Fruit fly (Drosophila melanogaster) whole organism, embryonic: Measurements from ENCODE around the gene CG45076.

Experiments
- ATbp ChIP-seq: fragments of 200-800 bp; sonication (Bioruptor generic); optimal IDR thresholded peaks from 2 replicates; lab custom pipeline; 2017; ENCODE audit warnings: missing biosample characterization, mild to moderate bottlenecking, missing genetic modification characterization, missing genetic modification reagents
- BtbVII ChIP-seq: fragments of 200-800 bp; sonication (Bioruptor generic); optimal IDR thresholded peaks from 3 replicates; lab custom pipeline; 2017; ENCODE audit warnings: missing biosample characterization, mild to moderate bottlenecking, missing genetic modification characterization
- CG11723 ChIP-seq: fragments of 200-800 bp; sonication (Bioruptor generic); optimal IDR thresholded peaks from 2 replicates; lab custom pipeline; 2017; ENCODE audit warnings: missing biosample characterization, mild to moderate bottlenecking, missing genetic modification characterization
- CG13296 ChIP-seq: fragments of 200-800 bp; sonication (Bioruptor generic); optimal IDR thresholded peaks from 3 replicates; lab custom pipeline; 2018; ENCODE audit warnings: missing biosample characterization, mild to moderate bottlenecking, missing genetic modification characterization
- CG13624 ChIP-seq: fragments of 200-800 bp; sonication (Bioruptor generic); optimal IDR thresholded peaks from 2 replicates; lab custom pipeline; 2016; ENCODE audit warnings: missing biosample characterization, missing genetic modification characterization
- CG14014 ChIP-seq: fragments of 200-800 bp; sonication (Bioruptor generic); IDR thresholded peaks from 2 replicates; pipeline ENCODE4 v1.3.6; 2022; ENCODE audit warnings: missing biosample characterization, missing genetic modification characterization
- CG1529 ChIP-seq: fragments of 200-800 bp; sonication (Bioruptor generic); optimal IDR thresholded peaks from 3 replicates; lab custom pipeline; 2018; ENCODE audit warnings: missing biosample characterization, missing genetic modification characterization
- CG17328 ChIP-seq: fragments of 200-800 bp; sonication (Bioruptor generic); IDR thresholded peaks from 2 replicates; pipeline ENCODE4 v1.3.6; 2022; ENCODE audit warnings: missing biosample characterization, missing genetic modification characterization
- CG18262 ChIP-seq: fragments of 200-800 bp; optimal IDR thresholded peaks from 3 replicates; lab custom pipeline; 2019; ENCODE audit warnings: missing biosample characterization, mild to moderate bottlenecking, missing genetic modification characterization, moderate library complexity
- CG2678 ChIP-seq: fragments of 200-800 bp; sonication (Bioruptor generic); optimal IDR thresholded peaks from 3 replicates; lab custom pipeline; 2019; ENCODE audit warnings: missing biosample characterization, mild to moderate bottlenecking, missing genetic modification characterization, moderate library complexity
- CG31441 ChIP-seq: fragments of 200-800 bp; sonication (Bioruptor generic); IDR thresholded peaks from 2 replicates; pipeline ENCODE4 v1.3.6; 2022; ENCODE audit warnings: missing biosample characterization, missing genetic modification characterization
- CG4328 ChIP-seq: fragments of 200-800 bp; sonication (Bioruptor generic); optimal IDR thresholded peaks from 3 replicates; lab custom pipeline; 2017; ENCODE audit warnings: missing biosample characterization, missing genetic modification reagents, missing genetic modification characterization
- CG4820 ChIP-seq: fragments of 200-800 bp; sonication (Bioruptor generic); optimal IDR thresholded peaks from 3 replicates; lab custom pipeline; 2016; ENCODE audit warnings: missing biosample characterization, missing genetic modification characterization
- CG6272 ChIP-seq: fragments of 200-800 bp; sonication (Bioruptor generic); IDR thresholded peaks from 2 replicates; pipeline ENCODE4 v1.3.6; 2022; ENCODE audit warnings: missing biosample characterization, missing genetic modification characterization
- CG6689 ChIP-seq: fragments of 200-800 bp; sonication (Bioruptor generic); IDR thresholded peaks from 2 replicates; pipeline ENCODE4 v1.3.6; 2022; ENCODE audit warnings: missing biosample characterization, missing genetic modification characterization
- CG6854 ChIP-seq: fragments of 200-800 bp; sonication (Bioruptor generic); optimal IDR thresholded peaks from 3 replicates; lab custom pipeline; 2017; ENCODE audit warnings: missing biosample characterization, mild to moderate bottlenecking, missing genetic modification characterization
- CG8924 ChIP-seq: fragments of 200-800 bp; optimal IDR thresholded peaks from 3 replicates; lab custom pipeline; 2019; ENCODE audit warnings: missing biosample characterization, mild to moderate bottlenecking, missing genetic modification characterization, moderate library complexity
- E2f1 ChIP-seq: fragments of 200-800 bp; sonication (Bioruptor generic); IDR thresholded peaks from 2 replicates; pipeline ENCODE4 v1.3.6; 2022; ENCODE audit warnings: missing biosample characterization, missing genetic modification characterization
- Hr78 ChIP-seq, 2 experiments: fragments of 200-800 bp in 1 of 2; fragments of >200 bp in 1 of 2; sonication (Bioruptor generic) in 1 of 2; optimal IDR thresholded peaks; 2 replicates each; lab custom pipeline; 2017 to 2019; ENCODE audit warnings: missing biosample characterization in 2 of 2, missing genetic modification characterization in 2 of 2, mild to moderate bottlenecking in 1 of 2, moderate library complexity in 1 of 2
- Hsf ChIP-seq: fragments of 200-800 bp; sonication (Bioruptor generic); optimal IDR thresholded peaks from 3 replicates; lab custom pipeline; 2016; ENCODE audit warnings: missing biosample characterization, missing genetic modification characterization
- Jarid2 ChIP-seq: fragments of 200-800 bp; sonication (Bioruptor generic); optimal IDR thresholded peaks from 3 replicates; lab custom pipeline; 2017; ENCODE audit warnings: mild to moderate bottlenecking, missing biosample characterization, missing genetic modification reagents, missing genetic modification characterization
- Med ChIP-seq: fragments of 200-800 bp; sonication (Bioruptor generic); peaks from one replicate; lab custom pipeline; 2016; ENCODE audit warnings: missing biosample characterization, missing genetic modification characterization, mild to moderate bottlenecking, inconsistent platforms, moderate library complexity
- Mes4 ChIP-seq: fragments of 200-800 bp; sonication (Bioruptor generic); optimal IDR thresholded peaks from 2 replicates; lab custom pipeline; 2016; ENCODE audit warnings: missing biosample characterization, missing genetic modification characterization
- Nf-YC ChIP-seq: fragments of 200-800 bp; optimal IDR thresholded peaks from 3 replicates; lab custom pipeline; 2019; ENCODE audit warnings: missing biosample characterization, mild to moderate bottlenecking, missing genetic modification characterization, moderate library complexity
- Oli ChIP-seq: fragments of 200-800 bp; sonication (Bioruptor generic); optimal IDR thresholded peaks from 2 replicates; lab custom pipeline; 2018; ENCODE audit warnings: missing biosample characterization, mild to moderate bottlenecking, missing genetic modification characterization, moderate library complexity
- Ptx1 ChIP-seq: fragments of 200-800 bp; sonication (Bioruptor generic); IDR thresholded peaks from 2 replicates; pipeline ENCODE4 v1.3.6; 2022; ENCODE audit warnings: missing biosample characterization, missing genetic modification characterization
- Rfx ChIP-seq: fragments of 200-800 bp; sonication (Bioruptor generic); IDR thresholded peaks from 2 replicates; pipeline ENCODE4 v1.3.6; 2022; ENCODE audit warnings: missing biosample characterization, missing genetic modification characterization
- Sin3A ChIP-seq: fragments of >200 bp; optimal IDR thresholded peaks from 2 replicates; lab custom pipeline; 2018
- Sry-δ ChIP-seq: fragments of 200-800 bp; sonication (Bioruptor generic); optimal IDR thresholded peaks from 2 replicates; lab custom pipeline; 2016; ENCODE audit warnings: missing biosample characterization, missing genetic modification characterization
- aop ChIP-seq: fragments of 200-800 bp; sonication (Bioruptor generic); IDR thresholded peaks from 2 replicates; pipeline ENCODE4 v1.3.6; 2022; ENCODE audit warnings: missing biosample characterization, missing genetic modification characterization
- disco-r ChIP-seq: fragments of 200-800 bp; sonication (Bioruptor generic); optimal IDR thresholded peaks from 2 replicates; lab custom pipeline; 2016; ENCODE audit warnings: missing biosample characterization, missing genetic modification characterization
- emc ChIP-seq: fragments of 200-800 bp; sonication (Bioruptor generic); optimal IDR thresholded peaks from 2 replicates; lab custom pipeline; 2016; ENCODE audit warnings: missing biosample characterization, missing genetic modification characterization
- ewg ChIP-seq: fragments of 200-800 bp; sonication (Bioruptor generic); optimal IDR thresholded peaks from 3 replicates; lab custom pipeline; 2017; ENCODE audit warnings: mild to moderate bottlenecking, missing biosample characterization, missing genetic modification reagents, missing genetic modification characterization
- exex ChIP-seq: fragments of 200-800 bp; sonication (Bioruptor generic); optimal IDR thresholded peaks from 4 replicates; lab custom pipeline; 2018; ENCODE audit warnings: missing biosample characterization, mild to moderate bottlenecking, missing genetic modification characterization, moderate library complexity
- gem ChIP-seq: fragments of 200-800 bp; sonication (Bioruptor generic); optimal IDR thresholded peaks from 2 replicates; lab custom pipeline; 2019; ENCODE audit warnings: missing biosample characterization, mild to moderate bottlenecking, missing genetic modification characterization, moderate library complexity
- hb ChIP-seq: fragments of 200-800 bp; sonication (Bioruptor generic); IDR thresholded peaks from 3 replicates; pipeline ENCODE4 v1.3.6; 2022; ENCODE audit warnings: missing biosample characterization, missing genetic modification characterization; ENCODE audit not compliant: partially characterized antibody
- pum ChIP-seq: fragments of 200-800 bp; sonication (Bioruptor generic); optimal IDR thresholded peaks from 2 replicates; lab custom pipeline; 2016; ENCODE audit warnings: missing biosample characterization, missing genetic modification characterization
- sens ChIP-seq: fragments of 200-800 bp; sonication (Bioruptor generic); peaks from one replicate; lab custom pipeline; 2016; ENCODE audit warnings: missing biosample characterization, missing genetic modification characterization
- sima ChIP-seq: fragments of 200-800 bp; sonication (Bioruptor generic); optimal IDR thresholded peaks from 2 replicates; lab custom pipeline; 2016; ENCODE audit warnings: missing biosample characterization, missing genetic modification characterization
- tgo ChIP-seq: fragments of 200-800 bp; sonication (Bioruptor generic); IDR thresholded peaks from 3 replicates; pipeline ENCODE4 v1.3.6; 2022; ENCODE audit warnings: missing biosample characterization, missing genetic modification characterization
- trem ChIP-seq: fragments of 200-800 bp; optimal IDR thresholded peaks from 3 replicates; lab custom pipeline; 2019; ENCODE audit warnings: missing biosample characterization, mild to moderate bottlenecking, missing genetic modification characterization, moderate library complexity
- zfh2 ChIP-seq: fragments of 200-800 bp; sonication (Bioruptor generic); optimal IDR thresholded peaks from 2 replicates; lab custom pipeline; 2016; ENCODE audit warnings: missing biosample characterization, missing genetic modification characterization

CG45076 gene

dm6 chr3R:10760966-10761855, 16.0 kb downstream of the CG45076 start, which contains the start of the genes MED7 and Cap-H2 (continued):
- TF ChIP-seq CG31441 (GFP tag; lab: Robert Waterston, UW) (no peak; the same call in none of the 2 replicates), Sin3A (peak; percentile 80), BtbVII (GFP tag; lab: Kevin White, UChicago) (peak; percentile 5), trem (tag; lab: Kevin White, UChicago) (peak; percentile 90), Nf-YC (tag; lab: Kevin White, UChicago) (peak; percentile 77), tgo (GFP tag; lab: Robert Waterston, UW) (peak; percentile 82), CG13624 (GFP tag; lab: Kevin White, UChicago) (peak; percentile 91), Jarid2 (no peak), CG14014 (peak; percentile 74), Rfx (peak; percentile 91), Hr78 (GFP tag; optimal IDR thresholded peaks at IDR 0.05; lab: Kevin White, UChicago) (no peak), CG18262 (tag; lab: Kevin White, UChicago) (peak; percentile 80), CG2678 (tag; lab: Kevin White, UChicago) (no peak), zfh2 (GFP tag; lab: Kevin White, UChicago) (peak; percentile 79), Ptx1 (GFP tag; lab: Robert Waterston, UW) (peak; percentile 89), Hsf (GFP tag; lab: Kevin White, UChicago) (peak; percentile 87), aop (no peak; the same call in 1 of the 2 replicates), disco-r (peak; percentile 12), CG8924 (tag; lab: Kevin White, UChicago) (peak; percentile 76)

dm6 chr3R:10759348-10759847, 17.8 kb downstream of the CG45076 start, which contains the start of gene CG31272:
TSS of gene CG31272 (minus strand) at chr3R:10759398.
- TF ChIP-seq sens: peak; percentile 55
- no peak for TF ChIP-seq exex
- peak; percentile 11 for TF ChIP-seq ATbp (GFP tag; lab: Kevin White, UChicago)
- no peak for TF ChIP-seq CG6854 (GFP tag; lab: Kevin White, UChicago)
- peak; percentile 8 for TF ChIP-seq gem (tag; lab: Kevin White, UChicago)
- peak; percentile 62 for TF ChIP-seq Med (GFP tag; lab: Kevin White, UChicago)
- TF ChIP-seq CG13296 (GFP tag; lab: Kevin White, UChicago): peak; percentile 16

dm6 chr3R:10755534-10755933, 21.6 kb downstream of the CG45076 start, which contains the start of gene CG14691:
TSS of gene CG14691 (minus strand) at chr3R:10755634.
- TF ChIP-seq CG4820 (GFP tag; lab: Kevin White, UChicago) (no peak), CG17328 (no peak), hb (GFP tag; lab: Robert Waterston, UW) (no peak), CG6272 (GFP tag; lab: Robert Waterston, UW) (no peak), emc (GFP tag; lab: Kevin White, UChicago) (no peak), pum (no peak), Mes4 (GFP tag; lab: Kevin White, UChicago) (no peak), E2f1 (no peak), CG6689 (no peak), sima (GFP tag; lab: Kevin White, UChicago) (no peak), CG4328 (GFP tag; lab: Kevin White, UChicago) (no peak), Oli (tag; lab: Kevin White, UChicago) (no peak), ewg (GFP tag; lab: Kevin White, UChicago) (no peak), CG11723 (no peak), Sry-δ (GFP tag; lab: Kevin White, UChicago) (no peak), CG1529 (no peak)
